Worm (Caenorhabditis elegans) whole organism, young adult: ENCODE measurements around the gene F48A11.4.

Experiments used
- hlh-26 ChIP-seq: fragments of 200-800 bp; sonication (Bioruptor generic); conservative IDR thresholded peaks from 2 replicates; pipeline ENCODE4 v1.3.6; 2022; ENCODE audit warnings: missing genetic modification reagents, missing genetic modification characterization, missing compliant biosample characterization
- nhr-120 ChIP-seq: fragments of 200-800 bp; sonication (Bioruptor generic); IDR thresholded peaks from 2 replicates; pipeline ENCODE4 v1.3.6; 2022; ENCODE audit warnings: missing genetic modification characterization, missing compliant biosample characterization
- pha-4 ChIP-seq: fragments of 150-350 bp; sonication (generic microtip); optimal IDR thresholded peaks from 2 replicates; lab custom pipeline; 2014; ENCODE audit warnings: missing biosample characterization, missing genetic modification reagents, missing genetic modification characterization

- no peak for TF ChIP-seq pha-4 (tag; lab: Kevin White, UChicago)
- no peak for TF ChIP-seq nhr-120
- no peak for TF ChIP-seq hlh-26
These were observed 887 bp upstream of the F48A11.4 start for ce11 chrII:217308-217707.
